Fruit fly (Drosophila melanogaster): ENCODE results near the gene GILT2.

dm6 chr3R:23634789-23635188 lies 43.9 kb upstream of the GILT2 start:
- no peak for TF ChIP-seq ftz-f1 (GFP tag; optimal IDR thresholded peaks at IDR 0.05)
- no peak for TF ChIP-seq chm (GFP tag; IDR thresholded peaks at IDR 0.05)
- TF ChIP-seq CG12219 (GFP tag; optimal IDR thresholded peaks at IDR 0.05) = no peak
- TF ChIP-seq Gsc (GFP tag; IDR thresholded peaks at IDR 0.05) = no peak
- TF ChIP-seq z (GFP tag; IDR thresholded peaks at IDR 0.05) = no peak
- no peak for TF ChIP-seq Doc2 (GFP tag; IDR thresholded peaks at IDR 0.05)
- no peak for TF ChIP-seq zfh1 (GFP tag; IDR thresholded peaks at IDR 0.05)
- TF ChIP-seq peb (GFP tag; IDR thresholded peaks at IDR 0.05) = no peak
- no peak for TF ChIP-seq kay (GFP tag; optimal IDR thresholded peaks at IDR 0.05)
